Fruit fly (Drosophila melanogaster) Kc167 (cell line): ENCODE results near the gene CG14269.

Experiments
- h ChIP-seq: fragments of >200 bp; optimal IDR thresholded peaks from 3 replicates; lab custom pipeline; 2018; ENCODE audit warnings: missing external identifiers
- ttk ChIP-seq: sonication (Bioruptor generic); optimal IDR thresholded peaks from 2 replicates; lab custom pipeline; 2017; ENCODE audit warnings: missing external identifiers

dm6 chrX:3394144-3394543, 41.5 kb downstream of the CG14269 start:
- no peak for TF ChIP-seq h (lab: Kevin White, UChicago)
- TF ChIP-seq ttk (lab: Kevin White, UChicago): no peak
